Fruit fly (Drosophila melanogaster): ENCODE results near the gene CG34166.

- TF ChIP-seq CG34406 (GFP tag; optimal IDR thresholded peaks at IDR 0.05) (no peak), salr (GFP tag; optimal IDR thresholded peaks at IDR 0.05) (no peak), CG8632 (GFP tag; optimal IDR thresholded peaks at IDR 0.05) (no peak), CG16779 (tag; optimal IDR thresholded peaks at IDR 0.05) (no peak), OdsH (GFP tag; optimal IDR thresholded peaks at IDR 0.05) (no peak), Sox14 (GFP tag; optimal IDR thresholded peaks at IDR 0.05) (no peak), eg (GFP tag; IDR thresholded peaks at IDR 0.05) (no peak), CG31627 (GFP tag; optimal IDR thresholded peaks at IDR 0.05) (no peak), Lpt (GFP tag; optimal IDR thresholded peaks at IDR 0.05) (no peak)
Measured at dm6 chr2L:14784498-14784897, 41.5 kb downstream of the CG34166 start, which contains the start of gene CG18636.
